Fruit fly (Drosophila melanogaster): ENCODE data around the gene sas.

DNA sequence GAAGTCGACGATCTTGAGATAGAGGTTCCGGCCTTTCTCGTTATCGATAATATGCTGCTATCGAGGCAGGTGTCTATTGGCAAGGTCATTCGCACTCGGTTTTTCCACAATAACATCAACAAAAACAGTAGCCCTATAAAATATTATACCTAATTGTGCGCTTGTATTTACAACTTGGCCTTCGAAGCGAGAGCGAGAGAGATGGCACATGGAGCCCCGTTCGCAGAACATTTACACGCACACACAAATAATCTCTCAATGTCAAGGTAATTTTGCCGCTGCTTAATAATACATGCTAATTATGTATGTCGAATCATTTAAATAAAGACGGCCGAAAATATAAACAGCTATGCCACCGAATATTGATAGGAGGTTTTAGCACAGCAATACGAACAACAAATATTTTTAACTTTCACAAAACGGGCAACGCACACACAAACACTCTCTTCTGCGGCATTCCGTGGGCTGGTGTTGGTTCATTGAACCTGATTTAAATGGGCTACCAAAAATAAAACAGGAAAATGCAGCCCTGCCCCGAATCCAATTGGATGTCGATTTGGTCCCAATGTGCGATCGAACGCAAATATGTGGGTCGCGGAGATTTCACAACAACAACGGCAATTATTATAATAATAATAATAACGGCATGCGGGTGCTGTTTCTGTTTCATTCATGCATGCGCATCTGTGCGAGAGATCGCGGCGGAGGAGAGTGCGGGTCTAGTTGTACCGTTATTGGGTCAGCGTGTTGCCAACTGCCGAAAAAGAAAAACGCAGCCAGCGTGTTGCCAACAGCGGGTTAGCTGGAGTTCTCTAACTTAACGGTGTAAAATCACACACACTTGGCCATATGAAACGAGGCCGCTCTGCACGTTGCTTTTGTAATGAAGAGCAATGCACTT lies 40.2 kb upstream of the sas start:
- TF ChIP-seq pan (optimal IDR thresholded peaks at IDR 0.05) (no peak), EcR (GFP tag; optimal IDR thresholded peaks at IDR 0.05) (peak; percentile 57 to 74), Dll (optimal IDR thresholded peaks at IDR 0.05) (no peak), usp (GFP tag; optimal IDR thresholded peaks at IDR 0.05) (no peak), psq (optimal IDR thresholded peaks at IDR 0.05) (no peak), CG8478 (optimal IDR thresholded peaks at IDR 0.05) (no peak)
